Fruit fly (Drosophila melanogaster) S2 (cell line): ENCODE results near the gene mei-38.

Source experiments
- CG8478 ChIP-seq: fragments of >200 bp; optimal IDR thresholded peaks from 2 replicates; lab custom pipeline; 2018
- CTCF ChIP-seq, 2 experiments: fragments of >200 bp; optimal IDR thresholded peaks; 2 replicates each; lab custom pipeline; 2018

dm6 chrX:1470562-1470961 lies 6.3 kb upstream of the mei-38 start, which contains the start of gene pck:
- TF ChIP-seq CTCF (optimal IDR thresholded peaks at IDR 0.05; lab: Kevin White, UChicago): no peak
- TF ChIP-seq CG8478 (lab: Kevin White, UChicago): no peak
